Worm (Caenorhabditis elegans): ENCODE data around the gene W04D2.4.

DNA sequence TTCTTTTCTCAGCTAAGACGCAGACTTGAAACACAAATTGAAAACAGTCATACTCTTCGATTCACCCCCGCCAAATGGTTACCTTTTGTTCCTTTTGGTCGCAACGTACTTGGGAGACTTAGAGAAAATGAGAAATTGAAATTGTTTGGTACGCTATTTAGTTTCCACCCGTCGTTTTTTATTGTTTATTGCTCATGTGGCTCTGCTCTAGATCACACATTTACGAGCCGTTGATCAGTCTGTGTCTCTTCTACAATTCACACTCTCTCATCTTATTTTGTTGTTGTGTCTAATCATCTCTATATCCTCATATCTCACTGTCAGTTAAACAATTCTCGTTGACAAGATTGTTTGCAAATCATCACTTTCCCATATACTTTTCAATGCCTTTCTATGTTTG is 9.6 kb downstream of the W04D2.4 start:
- TF ChIP-seq him-1 (tag; optimal IDR thresholded peaks at IDR 0.05) (no peak), dao-5 (tag; optimal IDR thresholded peaks at IDR 0.05) (no peak), W03F9.2 (tag; optimal IDR thresholded peaks at IDR 0.05) (no peak)
